Worm (Caenorhabditis elegans) whole organism, L3 larva: ENCODE data around the gene C33A12.19.

ENCODE experiments used
- R02D3.7 ChIP-seq: fragments of 150-350 bp; optimal IDR thresholded peaks from 2 replicates; lab custom pipeline; 2014; ENCODE audit warnings: missing biosample characterization, missing genetic modification characterization
- ZK546.5 ChIP-seq: sonication (generic microtip); optimal IDR thresholded peaks from 2 replicates; lab custom pipeline; 2017; ENCODE audit warnings: missing biosample characterization, missing genetic modification characterization
- aly-2 ChIP-seq: fragments of 150-350 bp; optimal IDR thresholded peaks from 2 replicates; lab custom pipeline; 2014; ENCODE audit warnings: missing biosample characterization, missing genetic modification characterization
- ama-1 ChIP-seq: fragments of 150-350 bp; optimal IDR thresholded peaks from 2 replicates; lab custom pipeline; 2018
- ceh-16 ChIP-seq: sonication (generic microtip); optimal IDR thresholded peaks from 2 replicates; lab custom pipeline; 2017; ENCODE audit warnings: missing biosample characterization, missing genetic modification characterization
- ceh-28 ChIP-seq: fragments of 150-350 bp; optimal IDR thresholded peaks from 2 replicates; lab custom pipeline; 2014; ENCODE audit warnings: missing biosample characterization, missing genetic modification reagents, missing genetic modification characterization
- ceh-82 ChIP-seq: fragments of 150-350 bp; optimal IDR thresholded peaks from 2 replicates; lab custom pipeline; 2014; ENCODE audit warnings: missing biosample characterization, missing genetic modification characterization
- ceh-9 ChIP-seq: sonication (generic microtip); optimal IDR thresholded peaks from 2 replicates; lab custom pipeline; 2018; ENCODE audit warnings: missing biosample characterization, missing genetic modification characterization
- daf-12 ChIP-seq: fragments of 150-350 bp; optimal IDR thresholded peaks from 2 replicates; lab custom pipeline; 2014; ENCODE audit warnings: missing biosample characterization, missing genetic modification reagents, missing genetic modification characterization
- egl-5 ChIP-seq: fragments of 150-350 bp; optimal IDR thresholded peaks from 2 replicates; lab custom pipeline; 2017; ENCODE audit warnings: missing biosample characterization, missing genetic modification reagents, missing genetic modification characterization, inconsistent platforms
- elt-1 ChIP-seq: fragments of 150-350 bp; optimal IDR thresholded peaks from 2 replicates; lab custom pipeline; 2014; ENCODE audit warnings: missing biosample characterization, missing genetic modification characterization
- elt-2 ChIP-seq: sonication (generic microtip); optimal IDR thresholded peaks from 2 replicates; lab custom pipeline; 2016; ENCODE audit warnings: missing genetic modification reagents, mild to moderate bottlenecking, missing genetic modification characterization, missing compliant biosample characterization
- elt-3 ChIP-seq, 3 experiments: fragments of 150-350 bp in 1 of 3; sonication (generic microtip) in 2 of 3; optimal IDR thresholded peaks; 2 replicates in 2 of 3; 4 replicates in 1 of 3; lab custom pipeline; 2014 to 2017; ENCODE audit warnings: missing biosample characterization in 3 of 3, missing genetic modification characterization in 3 of 3
- fkh-2 ChIP-seq: fragments of 150-350 bp; optimal IDR thresholded peaks from 2 replicates; lab custom pipeline; 2014; ENCODE audit warnings: missing biosample characterization, missing genetic modification reagents, missing genetic modification characterization
- fos-1 ChIP-seq: fragments of 150-350 bp; optimal IDR thresholded peaks from 2 replicates; lab custom pipeline; 2014; ENCODE audit warnings: missing biosample characterization, missing genetic modification characterization
- hmg-11 ChIP-seq: sonication (generic microtip); optimal IDR thresholded peaks from 2 replicates; lab custom pipeline; 2016; ENCODE audit warnings: missing genetic modification characterization, missing compliant biosample characterization
- lin-15B ChIP-seq: fragments of 150-350 bp; optimal IDR thresholded peaks from 2 replicates; lab custom pipeline; 2014; ENCODE audit warnings: missing biosample characterization, missing genetic modification characterization
- lin-39 ChIP-seq: fragments of 150-350 bp; optimal IDR thresholded peaks from 2 replicates; lab custom pipeline; 2018; ENCODE audit warnings: missing biosample characterization, missing genetic modification reagents, missing genetic modification characterization
- lsy-12 ChIP-seq: sonication (generic microtip); optimal IDR thresholded peaks from 2 replicates; lab custom pipeline; 2016; ENCODE audit warnings: mild to moderate bottlenecking, missing genetic modification characterization, missing compliant biosample characterization
- mdl-1 ChIP-seq: fragments of 150-350 bp; optimal IDR thresholded peaks from 2 replicates; lab custom pipeline; 2014; ENCODE audit warnings: missing biosample characterization, missing genetic modification characterization
- mml-1 ChIP-seq: fragments of 150-350 bp; sonication (generic microtip); optimal IDR thresholded peaks from 3 replicates; lab custom pipeline; 2014; ENCODE audit warnings: missing biosample characterization, missing genetic modification characterization
- nfya-1 ChIP-seq: sonication (generic microtip); optimal IDR thresholded peaks from 2 replicates; lab custom pipeline; 2017; ENCODE audit warnings: missing genetic modification characterization, mild to moderate bottlenecking, missing compliant biosample characterization, antibody characterized with exemption, moderate library complexity; ENCODE audit not compliant: insufficient read depth
- nhr-11 ChIP-seq: fragments of 150-350 bp; optimal IDR thresholded peaks from 2 replicates; lab custom pipeline; 2014; ENCODE audit warnings: missing biosample characterization, missing genetic modification characterization
- nhr-12 ChIP-seq: fragments of 150-350 bp; optimal IDR thresholded peaks from 2 replicates; lab custom pipeline; 2014; ENCODE audit warnings: missing biosample characterization, missing genetic modification characterization
- nhr-237 ChIP-seq: fragments of 150-350 bp; optimal IDR thresholded peaks from 2 replicates; lab custom pipeline; 2014; ENCODE audit warnings: missing biosample characterization, missing genetic modification characterization
- nhr-25 ChIP-seq: sonication (generic microtip); optimal IDR thresholded peaks from 2 replicates; lab custom pipeline; 2017; ENCODE audit warnings: missing biosample characterization, missing genetic modification characterization
- nhr-28 ChIP-seq: fragments of 150-350 bp; optimal IDR thresholded peaks from 2 replicates; lab custom pipeline; 2014; ENCODE audit warnings: missing biosample characterization, missing genetic modification characterization
- nhr-67 ChIP-seq: fragments of 150-350 bp; optimal IDR thresholded peaks from 2 replicates; lab custom pipeline; 2014; ENCODE audit warnings: missing biosample characterization, missing genetic modification characterization
- nhr-77 ChIP-seq: fragments of 150-350 bp; optimal IDR thresholded peaks from 2 replicates; lab custom pipeline; 2014; ENCODE audit warnings: missing biosample characterization, missing genetic modification characterization
- pha-4 ChIP-seq: fragments of 150-350 bp; optimal IDR thresholded peaks from 2 replicates; lab custom pipeline; 2014; ENCODE audit warnings: missing biosample characterization, missing genetic modification reagents, missing genetic modification characterization
- sea-2 ChIP-seq: fragments of 150-350 bp; sonication (generic microtip); optimal IDR thresholded peaks from 4 replicates; lab custom pipeline; 2014; ENCODE audit warnings: missing biosample characterization, missing genetic modification reagents, missing genetic modification characterization
- snpc-4 ChIP-seq: fragments of 150-350 bp; optimal IDR thresholded peaks from 2 replicates; lab custom pipeline; 2014; ENCODE audit warnings: missing biosample characterization, missing genetic modification characterization
- tbx-2 ChIP-seq: sonication (generic microtip); optimal IDR thresholded peaks from 2 replicates; lab custom pipeline; 2016; ENCODE audit warnings: mild to moderate bottlenecking, missing genetic modification characterization, missing compliant biosample characterization
- unc-39 ChIP-seq: sonication (generic microtip); optimal IDR thresholded peaks from 4 replicates; lab custom pipeline; 2017; ENCODE audit warnings: missing biosample characterization, missing genetic modification characterization
- unc-62 ChIP-seq: fragments of 150-350 bp; sonication (generic microtip); optimal IDR thresholded peaks from 4 replicates; lab custom pipeline; 2014; ENCODE audit warnings: missing biosample characterization, missing genetic modification reagents, missing genetic modification characterization
- zag-1 ChIP-seq: fragments of 150-350 bp; optimal IDR thresholded peaks from 2 replicates; lab custom pipeline; 2014; ENCODE audit warnings: missing biosample characterization, missing genetic modification characterization
- ztf-4 ChIP-seq: fragments of 150-350 bp; optimal IDR thresholded peaks from 2 replicates; lab custom pipeline; 2014; ENCODE audit warnings: missing biosample characterization, missing genetic modification characterization

C33A12.19 gene

DNA sequence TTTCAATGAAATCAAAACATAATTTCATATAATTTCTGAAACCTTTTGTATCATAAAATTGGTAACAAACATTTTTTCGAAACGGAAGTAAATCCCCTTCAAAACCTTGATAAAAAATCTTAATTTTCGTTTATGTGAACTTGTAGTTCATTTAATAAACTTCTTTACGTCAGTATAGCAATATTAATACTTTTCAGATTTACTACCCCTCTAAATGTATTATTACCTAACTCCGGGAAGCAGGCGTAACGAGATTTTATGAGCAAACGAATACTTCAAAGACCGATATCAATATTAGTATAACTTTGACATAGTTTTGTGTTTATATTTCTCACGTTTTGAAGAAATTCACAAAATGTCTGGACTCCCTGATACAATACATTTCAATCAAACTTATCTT lies 28.5 kb upstream of the C33A12.19 start, which contains the start of gene sru-1:
sru-1 (plus strand) TSS at position 301 of the 400 bp plus-strand sequence.
- TF ChIP-seq ceh-82 (tag; lab: Kevin White, UChicago) (no peak), pha-4 (tag; lab: Kevin White, UChicago) (no peak), ztf-4 (no peak)

DNA sequence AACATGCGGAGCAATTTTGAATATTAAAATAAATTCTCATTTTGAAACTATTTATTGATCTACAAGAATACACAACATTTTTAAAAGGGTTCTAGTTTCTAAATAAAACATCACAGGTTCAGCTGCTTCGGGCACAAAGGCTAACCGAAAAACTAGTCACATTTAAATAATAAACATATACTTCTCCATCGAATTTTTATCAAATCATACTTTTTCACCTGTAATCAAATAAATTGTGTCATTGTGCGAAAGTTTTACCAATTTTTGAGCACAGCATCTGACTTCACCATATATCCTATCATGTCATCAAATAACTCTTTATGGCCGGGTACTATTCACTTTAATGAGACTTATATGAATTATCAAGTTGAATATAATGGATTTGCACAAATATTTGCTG lies 26.5 kb upstream of the C33A12.19 start, which contains the start of gene sru-6:
sru-6 (plus strand) TSS at position 301 of the 400 bp plus-strand sequence.
- TF ChIP-seq sea-2 (GFP tag; lab: Kevin White, UChicago): no peak

DNA sequence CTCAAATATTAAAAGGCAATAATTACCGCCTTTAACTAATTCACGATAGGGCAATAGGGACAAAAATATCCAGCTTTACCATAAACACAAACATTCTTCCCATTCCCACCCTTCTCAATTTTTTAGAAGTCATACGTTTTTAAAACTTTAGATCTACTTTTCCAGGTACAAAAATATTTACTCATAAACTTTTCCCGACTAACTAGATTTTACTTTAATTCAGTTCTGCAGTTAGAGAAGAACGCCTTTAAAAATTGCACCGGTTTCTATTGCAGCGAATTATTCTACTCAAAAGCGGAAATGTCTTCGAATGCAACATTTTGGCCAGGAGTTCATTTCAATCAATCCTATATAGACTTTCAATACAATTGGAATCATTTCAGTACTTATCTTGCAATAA lies 20.5 kb upstream of the C33A12.19 start, which contains the start of gene sru-3:
sru-3 (plus strand) TSS at position 301 of the 400 bp plus-strand sequence.
- TF ChIP-seq unc-62 (GFP tag; lab: Kevin White, UChicago): no peak
- TF ChIP-seq fos-1: no peak
- TF ChIP-seq daf-12: no peak
- TF ChIP-seq aly-2: no peak
- TF ChIP-seq fkh-2 (tag; lab: Kevin White, UChicago): no peak
- no peak for TF ChIP-seq nhr-77 (tag; lab: Kevin White, UChicago)
- no peak for TF ChIP-seq egl-5 (tag; lab: Kevin White, UChicago)
- TF ChIP-seq sea-2 (GFP tag; lab: Kevin White, UChicago): no peak
- TF ChIP-seq mml-1 (tag; lab: Kevin White, UChicago): no peak
- TF ChIP-seq pha-4 (tag; lab: Kevin White, UChicago): no peak
- TF ChIP-seq lin-39 (tag; lab: Kevin White, UChicago): no peak

DNA sequence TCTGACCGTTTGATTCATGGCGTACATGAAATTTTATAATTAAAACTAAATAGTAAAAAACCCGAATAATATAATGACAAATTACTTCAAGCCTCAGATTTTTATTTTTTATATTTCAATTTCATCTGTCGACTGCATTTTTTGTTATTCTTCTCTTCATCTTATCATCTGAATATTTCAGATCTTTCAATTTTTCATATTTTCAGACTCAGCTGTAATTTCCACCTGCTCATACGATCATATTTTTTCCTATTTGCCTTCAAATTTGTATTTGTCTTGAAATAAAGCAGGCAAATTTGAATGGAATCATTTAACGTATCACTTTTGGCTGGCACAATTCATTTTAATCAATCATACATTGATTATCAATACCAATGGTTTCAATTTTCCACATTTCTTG lies 18.7 kb upstream of the C33A12.19 start, which contains the start of gene sru-4:
sru-4 (plus strand) TSS at position 301 of the 400 bp plus-strand sequence.
- TF ChIP-seq snpc-4 (tag; lab: Kevin White, UChicago) (no peak), fos-1 (no peak), lsy-12 (tag; lab: Kevin White, UChicago) (no peak), elt-1 (tag; lab: Kevin White, UChicago) (no peak), R02D3.7 (tag; lab: Kevin White, UChicago) (no peak), ceh-28 (tag; lab: Kevin White, UChicago) (no peak), nhr-12 (tag; lab: Kevin White, UChicago) (no peak), ama-1 (lab: Kevin White, UChicago) (no peak), nhr-25 (tag; lab: Kevin White, UChicago) (no peak), nhr-67 (no peak), ceh-9 (tag; lab: Kevin White, UChicago) (no peak), hmg-11 (no peak), ceh-16 (tag; lab: Kevin White, UChicago) (no peak), ZK546.5 (no peak), lin-39 (tag; lab: Kevin White, UChicago) (no peak), zag-1 (no peak)

DNA sequence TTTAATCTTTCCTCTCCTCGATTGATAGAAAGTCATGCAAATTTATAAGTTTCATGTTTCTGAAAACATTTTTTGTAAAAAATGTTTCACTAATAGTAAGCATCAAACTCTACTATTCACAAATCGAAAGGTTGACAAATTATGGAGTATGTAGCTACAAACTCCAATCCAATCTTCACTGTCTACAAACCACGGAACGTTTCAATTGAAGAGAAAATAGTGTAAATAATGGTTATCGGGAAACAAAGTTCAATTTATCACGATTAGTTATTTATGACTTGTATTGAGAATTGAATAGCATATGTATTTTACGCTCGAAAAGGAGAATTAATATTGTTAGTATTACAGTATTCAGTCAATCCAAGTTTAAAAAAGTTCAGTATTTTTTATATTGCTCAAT lies 17.2 kb upstream of the C33A12.19 start:
- TF ChIP-seq elt-3 (tag; optimal IDR thresholded peaks at IDR 0.05; lab: Kevin White, UChicago): no peak
- TF ChIP-seq fkh-2 (tag; lab: Kevin White, UChicago): no peak
- no peak for TF ChIP-seq lin-15B (tag; lab: Kevin White, UChicago)
- no peak for TF ChIP-seq nhr-25 (tag; lab: Kevin White, UChicago)
- TF ChIP-seq nhr-28 (tag; lab: Kevin White, UChicago): no peak
- TF ChIP-seq ztf-4: no peak
- no peak for TF ChIP-seq daf-12
- no peak for TF ChIP-seq tbx-2 (tag; lab: Kevin White, UChicago)
- TF ChIP-seq nhr-11 (tag; lab: Kevin White, UChicago): no peak
- TF ChIP-seq unc-39 (tag; lab: Kevin White, UChicago): no peak
- TF ChIP-seq ceh-16 (tag; lab: Kevin White, UChicago): no peak
- TF ChIP-seq nhr-77 (tag; lab: Kevin White, UChicago): no peak
- no peak for TF ChIP-seq nhr-237 (tag; lab: Kevin White, UChicago)
- TF ChIP-seq zag-1: no peak

DNA sequence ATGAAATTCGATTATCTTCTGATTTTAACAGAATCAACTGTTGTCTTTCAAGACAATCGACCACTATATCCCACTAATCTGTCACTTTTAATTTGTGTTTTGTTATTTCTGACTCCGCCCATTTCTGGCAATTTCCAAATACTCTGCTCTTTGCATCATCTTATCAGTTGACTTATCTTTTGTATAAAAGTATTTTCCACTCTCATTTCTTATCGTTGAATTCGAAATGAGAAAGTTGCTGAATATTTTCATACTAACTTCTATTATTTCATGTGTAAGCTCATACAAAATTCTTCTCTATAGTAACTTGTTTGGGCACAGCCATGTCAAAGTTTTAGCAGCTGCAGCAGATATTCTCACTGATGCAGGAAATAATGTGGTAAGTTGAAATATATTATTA lies 16.7 kb upstream of the C33A12.19 start, which contains the start of gene ugt-21:
ugt-21 (plus strand) TSS at position 212 of the 400 bp plus-strand sequence.
- TF ChIP-seq unc-39 (tag; lab: Kevin White, UChicago) (no peak), snpc-4 (tag; lab: Kevin White, UChicago) (no peak), mml-1 (tag; lab: Kevin White, UChicago) (no peak), elt-2 (tag; lab: Kevin White, UChicago) (peak; percentile 52), nfya-1 (tag; lab: Kevin White, UChicago) (no peak), R02D3.7 (tag; lab: Kevin White, UChicago) (no peak), mdl-1 (tag; lab: Kevin White, UChicago) (no peak), nhr-28 (tag; lab: Kevin White, UChicago) (no peak)
